Fruit fly (Drosophila melanogaster): Measurements from ENCODE around the gene CG32712.

Gene CG32712

DNA sequence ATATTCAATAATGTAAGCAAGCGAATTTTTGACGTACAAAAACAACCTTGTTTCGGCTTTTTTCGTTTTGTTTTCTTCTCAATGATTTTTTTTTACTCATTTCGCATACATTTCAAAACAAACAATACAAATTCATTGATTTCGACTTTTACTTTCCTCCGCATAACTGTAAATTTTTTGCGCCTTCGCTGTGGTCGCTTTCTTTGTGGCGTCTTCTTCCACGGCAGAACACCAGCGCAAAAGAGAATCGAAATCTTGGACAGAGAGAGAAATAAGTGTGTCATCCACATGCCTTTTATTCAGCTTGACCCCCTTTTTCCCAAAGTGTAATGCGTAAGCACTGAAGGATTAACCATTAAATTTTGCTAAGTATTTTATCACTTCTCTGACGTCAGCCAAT lies 19.3 kb downstream of the CG32712 start:
- TF ChIP-seq OdsH (GFP tag; optimal IDR thresholded peaks at IDR 0.05) (no peak), psq (GFP tag; optimal IDR thresholded peaks at IDR 0.05) (peak; percentile 72), foxo (GFP tag; optimal IDR thresholded peaks at IDR 0.05) (peak in 1 of 2 experiments; percentile 30), rgr (GFP tag; optimal IDR thresholded peaks at IDR 0.05) (peak; percentile 12), Hnf4 (GFP tag; optimal IDR thresholded peaks at IDR 0.05) (no peak), fru (GFP tag; optimal IDR thresholded peaks at IDR 0.05) (peak; percentile 2), dl (GFP tag; optimal IDR thresholded peaks at IDR 0.05; ENCODE audit: insufficient read depth in 1 of 2, partially characterized antibody in 2 of 2) (no peak)

DNA sequence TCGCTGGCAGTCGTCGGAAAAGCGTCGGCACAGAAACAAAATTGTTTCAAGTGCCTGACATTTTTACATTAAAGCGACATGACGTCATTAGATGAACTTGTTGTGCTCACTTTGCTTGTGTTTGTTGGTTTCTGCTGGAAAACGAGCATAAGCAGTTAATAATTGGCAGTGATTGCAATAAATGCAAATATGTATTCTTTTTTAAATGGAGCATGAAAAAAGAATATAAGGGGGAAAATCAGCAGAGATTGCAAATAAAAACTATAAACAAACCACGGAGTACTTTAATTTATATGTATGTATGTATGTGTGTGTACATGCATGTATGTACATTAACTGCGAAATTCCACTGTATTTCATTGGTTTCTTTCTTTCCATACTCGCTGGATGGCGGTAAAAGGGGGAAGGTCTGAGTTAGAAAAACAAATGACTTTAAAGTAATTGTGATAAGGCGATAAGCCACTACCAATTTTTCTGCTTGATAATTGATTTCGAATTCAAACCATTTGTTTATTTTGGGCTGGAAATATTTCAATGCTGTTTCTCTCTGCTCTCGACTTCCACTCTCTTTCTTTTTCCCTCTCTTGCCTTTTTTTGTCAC lies 20.0 kb downstream of the CG32712 start:
- TF ChIP-seq tai (GFP tag; optimal IDR thresholded peaks at IDR 0.05) (no peak), fru (GFP tag; optimal IDR thresholded peaks at IDR 0.05) (peak; percentile 60), Rel (GFP tag; optimal IDR thresholded peaks at IDR 0.05) (no peak), Rel (tag; optimal IDR thresholded peaks at IDR 0.05) (peak; percentile 60)

DNA sequence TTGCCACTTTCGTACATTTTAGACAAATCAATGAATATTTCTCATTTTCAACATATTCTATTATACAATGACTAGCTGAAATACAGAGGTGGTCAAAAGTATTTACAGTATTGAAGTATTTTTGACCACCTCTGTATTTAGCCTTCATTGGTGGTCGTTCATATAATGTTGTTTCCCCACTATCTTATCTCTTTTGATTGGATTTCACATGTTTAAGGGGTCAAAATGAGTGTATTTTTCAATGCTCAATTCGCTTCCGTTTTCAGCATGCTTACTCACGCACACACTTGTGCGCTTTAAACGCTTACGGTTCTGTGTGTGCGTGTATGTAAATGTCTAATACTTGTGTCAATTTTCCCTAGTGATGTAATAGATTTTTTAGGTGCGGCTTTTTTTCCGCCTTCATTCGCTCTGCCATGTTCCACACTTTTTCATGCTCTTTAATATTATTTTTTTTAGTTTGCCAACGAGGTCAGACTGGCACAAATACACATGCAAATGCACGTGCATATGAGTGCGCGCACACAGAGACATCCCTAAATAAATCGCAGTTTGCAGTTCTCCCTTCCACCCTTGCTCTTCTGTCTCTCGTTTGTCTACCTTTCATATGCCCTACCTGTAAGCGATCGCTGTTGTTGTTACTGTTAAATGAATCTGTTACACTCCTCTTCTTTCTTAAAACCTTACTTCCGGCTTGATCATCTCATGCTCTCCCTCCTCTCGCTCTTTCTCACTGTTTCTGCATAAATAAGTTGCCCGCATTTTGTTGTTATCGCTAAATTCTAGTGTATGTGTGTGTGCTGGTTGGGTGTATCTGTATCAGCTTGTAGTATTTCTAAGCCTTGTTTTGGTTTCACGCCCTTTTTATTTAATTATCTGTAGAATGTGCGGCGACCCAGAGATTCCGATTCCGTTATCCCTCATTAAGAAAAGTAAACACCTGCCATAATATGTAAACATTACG lies 21.1 kb downstream of the CG32712 start:
- TF ChIP-seq N (GFP tag; optimal IDR thresholded peaks at IDR 0.05) (peak; percentile 18), foxo (GFP tag; optimal IDR thresholded peaks at IDR 0.05) (no peak)

DNA sequence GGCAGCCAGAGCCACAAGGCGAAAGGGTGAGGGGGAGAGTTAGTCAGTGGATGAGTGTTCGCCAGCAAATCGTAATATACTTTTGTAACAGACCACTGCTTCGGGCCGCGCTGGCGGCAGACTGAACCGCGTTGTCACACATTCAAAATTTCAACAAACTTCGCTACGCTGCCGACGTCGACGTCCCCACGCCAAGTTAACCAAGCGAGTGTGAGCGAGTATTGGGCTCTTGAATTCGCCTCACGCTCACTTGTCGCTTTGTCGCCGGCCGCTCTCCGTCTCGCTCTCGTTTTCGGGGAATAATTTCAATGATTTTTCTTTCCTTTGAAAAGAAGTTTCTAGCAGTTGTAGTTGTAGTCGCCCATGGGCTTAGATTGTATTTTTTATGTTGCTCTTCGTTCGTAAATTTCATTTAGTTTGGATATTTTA lies 22.1 kb downstream of the CG32712 start, which contains the start of gene lawc:
TSS of gene lawc (minus strand) at position 127 of the 429 bp plus-strand sequence.
- TF ChIP-seq lola (GFP tag; optimal IDR thresholded peaks at IDR 0.05), result no peak
- TF ChIP-seq Myc (optimal IDR thresholded peaks at IDR 0.05), result no peak
- TF ChIP-seq OdsH (GFP tag; optimal IDR thresholded peaks at IDR 0.05), result peak; percentile 6
- TF ChIP-seq CrebA (GFP tag; optimal IDR thresholded peaks at IDR 0.05; ENCODE audit: borderline replicate concordance), result peak; percentile 66
- TF ChIP-seq brk (GFP tag; optimal IDR thresholded peaks at IDR 0.05), result peak; percentile 76
- TF ChIP-seq HLH106 (tag; optimal IDR thresholded peaks at IDR 0.05), result no peak
- TF ChIP-seq psq (GFP tag; optimal IDR thresholded peaks at IDR 0.05), result peak; percentile 47
- peak; percentile 27 for TF ChIP-seq br (GFP tag; optimal IDR thresholded peaks at IDR 0.05)
- TF ChIP-seq woc (GFP tag; optimal IDR thresholded peaks at IDR 0.05), result no peak
- no peak for TF ChIP-seq pan (optimal IDR thresholded peaks at IDR 0.05)
- TF ChIP-seq CG9705 (GFP tag; optimal IDR thresholded peaks at IDR 0.05), result no peak
- TF ChIP-seq dl (GFP tag; optimal IDR thresholded peaks at IDR 0.05; ENCODE audit: insufficient read depth in 1 of 2, partially characterized antibody in 2 of 2), result peak; percentile 49 to 52
- TF ChIP-seq Sp1 (GFP tag; optimal IDR thresholded peaks at IDR 0.05), result peak; percentile 74
- peak; percentile 72 for TF ChIP-seq Dif (GFP tag; optimal IDR thresholded peaks at IDR 0.05; ENCODE audit: partially characterized antibody)
- no peak for TF ChIP-seq dsf (GFP tag; optimal IDR thresholded peaks at IDR 0.05; ENCODE audit: borderline replicate concordance)
- TF ChIP-seq foxo (GFP tag; optimal IDR thresholded peaks at IDR 0.05), result peak in 1 of 2 experiments; percentile 30
- no peak for TF ChIP-seq GATAd (GFP tag; optimal IDR thresholded peaks at IDR 0.05)
- peak; percentile 63 for TF ChIP-seq h (GFP tag; optimal IDR thresholded peaks at IDR 0.05)
- TF ChIP-seq Jra (GFP tag; optimal IDR thresholded peaks at IDR 0.05), result peak; percentile 61
- TF ChIP-seq usp (GFP tag; optimal IDR thresholded peaks at IDR 0.05), result no peak
- TF ChIP-seq Vsx2 (GFP tag; optimal IDR thresholded peaks at IDR 0.05; ENCODE audit: partially characterized antibody), result peak; percentile 73
- TF ChIP-seq fru (GFP tag; optimal IDR thresholded peaks at IDR 0.05), result peak; percentile 63
- TF ChIP-seq jim (GFP tag; optimal IDR thresholded peaks at IDR 0.05), result no peak
- TF ChIP-seq Hr78 (GFP tag; optimal IDR thresholded peaks at IDR 0.05), result no peak
- TF ChIP-seq Mio (GFP tag; optimal IDR thresholded peaks at IDR 0.05), result no peak
- TF ChIP-seq Rel (GFP tag; optimal IDR thresholded peaks at IDR 0.05), result peak; percentile 86
- peak; percentile 65 for TF ChIP-seq Rel (tag; optimal IDR thresholded peaks at IDR 0.05)
- TF ChIP-seq rgr (GFP tag; optimal IDR thresholded peaks at IDR 0.05), result peak; percentile 70
- peak; percentile 82 for TF ChIP-seq sage (GFP tag; optimal IDR thresholded peaks at IDR 0.05)
- no peak for TF ChIP-seq Dfd (GFP tag; optimal IDR thresholded peaks at IDR 0.05)
- peak; percentile 9 for TF ChIP-seq Hnf4 (GFP tag; optimal IDR thresholded peaks at IDR 0.05)
- TF ChIP-seq N (GFP tag; optimal IDR thresholded peaks at IDR 0.05), result no peak
- no peak for TF ChIP-seq Hr83 (GFP tag; optimal IDR thresholded peaks at IDR 0.05; ENCODE audit: poor library complexity, severe bottlenecking)
- no peak for TF ChIP-seq sv (GFP tag; optimal IDR thresholded peaks at IDR 0.05)
- no peak for TF ChIP-seq dmrt93B (GFP tag; optimal IDR thresholded peaks at IDR 0.05)
- no peak for TF ChIP-seq Abd-B (GFP tag; optimal IDR thresholded peaks at IDR 0.05)
- TF ChIP-seq CG32264 (GFP tag; optimal IDR thresholded peaks at IDR 0.05), result peak; percentile 4
- peak; percentile 15 for TF ChIP-seq ey (GFP tag; optimal IDR thresholded peaks at IDR 0.05)
- no peak for TF ChIP-seq tai (GFP tag; optimal IDR thresholded peaks at IDR 0.05)

Measured in whole organism, wandering third instar larva.